Fruit fly (Drosophila melanogaster): Measurements from ENCODE around the gene RpS5a.

RpS5a gene

DNA sequence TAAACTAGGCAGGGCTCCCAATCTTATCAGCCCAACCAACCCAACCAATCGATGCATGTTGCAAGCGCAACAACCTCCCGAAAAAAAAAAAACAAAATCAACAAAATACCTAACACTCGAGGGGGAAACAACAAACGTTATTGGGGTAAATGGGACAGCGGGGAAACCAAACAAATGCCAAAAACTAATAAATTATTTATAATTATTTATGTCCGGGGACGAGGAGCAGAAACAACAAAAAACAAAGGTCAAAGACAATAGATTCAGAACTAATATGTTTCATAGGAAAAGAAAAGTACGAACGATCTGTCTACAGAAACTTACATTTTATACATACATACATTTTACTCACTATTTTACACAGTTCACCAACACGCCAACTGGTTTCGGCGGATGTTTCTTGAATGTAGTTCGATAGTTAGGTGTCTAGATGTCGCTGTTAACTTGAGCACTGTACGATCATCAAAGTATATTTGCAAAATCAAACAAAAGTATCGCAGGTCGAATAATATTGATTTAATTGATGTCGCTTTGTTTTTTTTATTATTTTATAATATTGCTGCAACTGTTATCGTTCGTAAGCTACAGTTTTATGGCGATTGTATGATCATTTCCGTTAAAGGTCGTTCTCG, 27.6 kb upstream of the RpS5a start (continued):
- TF ChIP-seq CG18476 (GFP tag; optimal IDR thresholded peaks at IDR 0.05) (no peak), jumu (GFP tag; optimal IDR thresholded peaks at IDR 0.05) (no peak), C15 (GFP tag; IDR thresholded peaks at IDR 0.05) (no peak), wor (GFP tag; IDR thresholded peaks at IDR 0.05) (no peak), CG9817 (tag; optimal IDR thresholded peaks at IDR 0.05) (peak; percentile 42), Xbp1 (GFP tag; optimal IDR thresholded peaks at IDR 0.05) (peak; percentile 55), CG2712 (tag; optimal IDR thresholded peaks at IDR 0.05) (peak; percentile 34), ftz-f1 (GFP tag; optimal IDR thresholded peaks at IDR 0.05) (no peak), CG8944 (GFP tag; optimal IDR thresholded peaks at IDR 0.05) (peak; percentile 33), Vsx1 (GFP tag; optimal IDR thresholded peaks at IDR 0.05) (no peak), shn (GFP tag; optimal IDR thresholded peaks at IDR 0.05) (no peak), Tbp (GFP tag; optimal IDR thresholded peaks at IDR 0.05) (no peak), cwo (GFP tag; optimal IDR thresholded peaks at IDR 0.05) (no peak), CG10209 (GFP tag; optimal IDR thresholded peaks at IDR 0.05) (peak; percentile 32), HHEX (GFP tag; optimal IDR thresholded peaks at IDR 0.05) (no peak), CG42726 (GFP tag; IDR thresholded peaks at IDR 0.05; ENCODE audit: partially characterized antibody) (peak; percentile 58; the same call in 1 of the 2 replicates), CG10654 (GFP tag; optimal IDR thresholded peaks at IDR 0.05) (no peak), zf30C (GFP tag; optimal IDR thresholded peaks at IDR 0.05) (no peak), dysf (GFP tag; IDR thresholded peaks at IDR 0.05) (peak; percentile 15; the same call in 1 of the 3 replicates), Dek (tag; optimal IDR thresholded peaks at IDR 0.05) (peak; percentile 26), zfh2 (GFP tag; optimal IDR thresholded peaks at IDR 0.05) (no peak), CG7928 (GFP tag; optimal IDR thresholded peaks at IDR 0.05) (no peak), CG14441 (GFP tag; IDR thresholded peaks at IDR 0.05) (peak; percentile 44), CG15011 (GFP tag; optimal IDR thresholded peaks at IDR 0.05) (no peak), Lpt (GFP tag; optimal IDR thresholded peaks at IDR 0.05) (no peak), CG18599 (GFP tag; optimal IDR thresholded peaks at IDR 0.05) (no peak), stc (GFP tag; IDR thresholded peaks at IDR 0.05) (no peak), CG12104 (GFP tag; optimal IDR thresholded peaks at IDR 0.05) (no peak), schlank (tag; optimal IDR thresholded peaks at IDR 0.05) (no peak), CG15269 (tag; optimal IDR thresholded peaks at IDR 0.05) (no peak), bigmax (GFP tag; optimal IDR thresholded peaks at IDR 0.05) (no peak), Gug (GFP tag; IDR thresholded peaks at IDR 0.05) (no peak), lab (GFP tag; optimal IDR thresholded peaks at IDR 0.05) (no peak), Fer3 (tag; optimal IDR thresholded peaks at IDR 0.05) (no peak), CG9609 (GFP tag; optimal IDR thresholded peaks at IDR 0.05) (peak; percentile 3), CG31365 (tag; optimal IDR thresholded peaks at IDR 0.05) (peak; percentile 4), Taf1 (GFP tag; IDR thresholded peaks at IDR 0.05) (no peak), CG7987 (GFP tag; optimal IDR thresholded peaks at IDR 0.05) (peak; percentile 41), CG18619 (GFP tag; optimal IDR thresholded peaks at IDR 0.05) (no peak), CG7839 (tag; optimal IDR thresholded peaks at IDR 0.05) (peak; percentile 27), CG4730 (GFP tag; IDR thresholded peaks at IDR 0.05) (no peak), nom (GFP tag; optimal IDR thresholded peaks at IDR 0.05) (no peak), CG10147 (GFP tag; optimal IDR thresholded peaks at IDR 0.05) (no peak), lilli (GFP tag; optimal IDR thresholded peaks at IDR 0.05) (peak; percentile 46), BEAF-32 (GFP tag; optimal IDR thresholded peaks at IDR 0.05) (no peak), hbn (GFP tag; IDR thresholded peaks at IDR 0.05; ENCODE audit: partially characterized antibody) (no peak), psq (GFP tag; optimal IDR thresholded peaks at IDR 0.05) (no peak), CG9932 (GFP tag; IDR thresholded peaks at IDR 0.05) (peak; percentile 53; the same call in 1 of the 2 replicates), br (optimal IDR thresholded peaks at IDR 0.05) (no peak), HLH4C (GFP tag; IDR thresholded peaks at IDR 0.05; ENCODE audit: partially characterized antibody) (no peak)

Measured in whole organism, embryonic.